Fruit fly (Drosophila melanogaster): Measurements from ENCODE around the gene Daxx.

The Daxx gene

DNA sequence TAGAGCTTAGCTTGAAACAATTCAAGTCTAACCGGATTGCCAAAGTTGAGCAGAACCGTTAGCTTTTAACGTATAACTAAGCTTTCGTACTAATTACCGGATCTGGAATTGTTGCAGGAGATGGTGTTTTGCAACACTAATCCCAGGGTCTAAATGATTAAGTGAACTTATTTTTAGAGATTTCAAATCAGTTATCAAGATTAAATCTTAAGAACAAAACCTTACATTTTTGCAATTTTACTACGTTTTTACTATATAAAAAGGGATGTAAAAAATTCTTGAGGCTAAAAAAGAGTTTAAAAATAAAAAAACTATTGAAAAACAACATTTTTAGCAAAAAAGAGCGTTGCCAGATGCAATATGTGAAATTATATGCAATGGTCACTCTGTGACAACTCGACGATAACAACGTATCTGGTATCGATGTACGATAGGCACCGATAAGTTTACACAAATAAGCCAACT, 8.0 kb downstream of the Daxx start, which contains the start of the genes KFase and epsilonCOP (continued):
- TF ChIP-seq CG8281 (tag; optimal IDR thresholded peaks at IDR 0.05) (no peak), ara (GFP tag; IDR thresholded peaks at IDR 0.05) (no peak), CG15479 (GFP tag; optimal IDR thresholded peaks at IDR 0.05) (no peak), CG13296 (GFP tag; optimal IDR thresholded peaks at IDR 0.05) (peak; percentile 40), CG10654 (GFP tag; optimal IDR thresholded peaks at IDR 0.05) (peak; percentile 44), inv (GFP tag; IDR thresholded peaks at IDR 0.05; ENCODE audit: partially characterized antibody) (peak; percentile 61), Antp (GFP tag; optimal IDR thresholded peaks at IDR 0.05) (peak; percentile 16), Optix (GFP tag; IDR thresholded peaks at IDR 0.05) (no peak), CG10147 (GFP tag; optimal IDR thresholded peaks at IDR 0.05) (peak; percentile 40), Hmr (GFP tag; optimal IDR thresholded peaks at IDR 0.05) (peak; percentile 81), CG7745 (tag; optimal IDR thresholded peaks at IDR 0.05) (peak; percentile 95), D (optimal IDR thresholded peaks at IDR 0.05) (no peak), D (GFP tag; optimal IDR thresholded peaks at IDR 0.05) (no peak), bcd (GFP tag; optimal IDR thresholded peaks at IDR 0.05) (peak; percentile 59), CG12219 (GFP tag; optimal IDR thresholded peaks at IDR 0.05) (no peak), D19B (GFP tag; optimal IDR thresholded peaks at IDR 0.05) (peak; percentile 5), Six4 (GFP tag; optimal IDR thresholded peaks at IDR 0.05) (no peak), Myb (GFP tag; optimal IDR thresholded peaks at IDR 0.05) (peak; percentile 90), Elba2 (GFP tag; optimal IDR thresholded peaks at IDR 0.05) (peak; percentile 4), zfh1 (GFP tag; IDR thresholded peaks at IDR 0.05) (no peak), psq (GFP tag; optimal IDR thresholded peaks at IDR 0.05) (no peak), CG3726 (GFP tag; IDR thresholded peaks at IDR 0.05) (no peak), ERR (GFP tag; optimal IDR thresholded peaks at IDR 0.05) (peak; percentile 43), tx (GFP tag; optimal IDR thresholded peaks at IDR 0.05) (peak; percentile 50), Doc3 (GFP tag; IDR thresholded peaks at IDR 0.05; ENCODE audit: partially characterized antibody) (no peak; the same call in 2 of the 3 replicates), CG17829 (tag; optimal IDR thresholded peaks at IDR 0.05) (peak; percentile 74), pum (GFP tag; optimal IDR thresholded peaks at IDR 0.05) (no peak), CG9437 (GFP tag; optimal IDR thresholded peaks at IDR 0.05) (peak; percentile 81), Opbp (GFP tag; IDR thresholded peaks at IDR 0.05; ENCODE audit: partially characterized antibody) (peak; percentile 75; the same call in 2 of the 3 replicates), Scr (GFP tag; IDR thresholded peaks at IDR 0.05; ENCODE audit: partially characterized antibody) (peak; percentile 73), Dbx (GFP tag; IDR thresholded peaks at IDR 0.05) (0 out of 3 replicates have a peak, but pooled peaks have one; percentile 12), CG6175 (GFP tag; IDR thresholded peaks at IDR 0.05) (no peak), ranshi (GFP tag; IDR thresholded peaks at IDR 0.05) (peak; percentile 43; the same call in 1 of the 2 replicates), Side (GFP tag; optimal IDR thresholded peaks at IDR 0.05) (peak; percentile 39), Mes4 (GFP tag; optimal IDR thresholded peaks at IDR 0.05) (peak; percentile 52), cato (GFP tag; optimal IDR thresholded peaks at IDR 0.05; ENCODE audit: borderline replicate concordance) (no peak), prd (optimal IDR thresholded peaks at IDR 0.05) (no peak), prd (GFP tag; IDR thresholded peaks at IDR 0.05) (peak; percentile 41; the same call in 1 of the 3 replicates), Rfx (GFP tag; IDR thresholded peaks at IDR 0.05) (peak; percentile 65; the same call in 1 of the 2 replicates), pho (GFP tag; optimal IDR thresholded peaks at IDR 0.05) (peak; percentile 54), tup (GFP tag; optimal IDR thresholded peaks at IDR 0.05) (no peak), HLH4C (GFP tag; IDR thresholded peaks at IDR 0.05; ENCODE audit: partially characterized antibody) (peak; percentile 87), CG11398 (GFP tag; optimal IDR thresholded peaks at IDR 0.05) (peak; percentile 22), Fer3 (tag; optimal IDR thresholded peaks at IDR 0.05) (peak; percentile 64), Sox100B (GFP tag; optimal IDR thresholded peaks at IDR 0.05) (no peak), jigr1 (GFP tag; IDR thresholded peaks at IDR 0.05) (peak; percentile 59; the same call in 1 of the 3 replicates), ATbp (GFP tag; optimal IDR thresholded peaks at IDR 0.05) (no peak), CoRest (tag; optimal IDR thresholded peaks at IDR 0.05) (peak; percentile 80), CG8924 (tag; optimal IDR thresholded peaks at IDR 0.05) (peak; percentile 48), CG2129 (GFP tag; IDR thresholded peaks at IDR 0.05; ENCODE audit: partially characterized antibody) (no peak), CG1529 (GFP tag; optimal IDR thresholded peaks at IDR 0.05) (no peak)

Data from whole organism, embryonic.